Fruit fly (Drosophila melanogaster) whole organism, adult: ENCODE data around the gene scat.

Source experiments
- CG11617 ChIP-seq: fragments of 200-800 bp; sonication (Bioruptor generic); optimal IDR thresholded peaks from 2 replicates; lab custom pipeline; 2017; ENCODE audit warnings: mild to moderate bottlenecking, missing biosample characterization, missing genetic modification reagents, missing genetic modification characterization
- CG12768 ChIP-seq: fragments of 200-800 bp; sonication (Bioruptor generic); optimal IDR thresholded peaks from 2 replicates; lab custom pipeline; 2017; ENCODE audit warnings: missing biosample characterization, missing genetic modification characterization, mild to moderate bottlenecking, moderate library complexity, missing genetic modification reagents
- CG1620 ChIP-seq: fragments of 200-800 bp; sonication (Bioruptor generic); optimal IDR thresholded peaks from 2 replicates; lab custom pipeline; 2016; ENCODE audit warnings: missing biosample characterization, missing genetic modification characterization
- CG5204 ChIP-seq: fragments of 200-800 bp; sonication (Bioruptor generic); optimal IDR thresholded peaks from 2 replicates; lab custom pipeline; 2016; ENCODE audit warnings: missing biosample characterization, missing genetic modification characterization
- CG7101 ChIP-seq: fragments of 200-800 bp; sonication (Bioruptor generic); optimal IDR thresholded peaks from 2 replicates; lab custom pipeline; 2018; ENCODE audit warnings: missing biosample characterization, mild to moderate bottlenecking, missing genetic modification characterization, moderate library complexity
- Clk ChIP-seq: fragments of 200-800 bp; sonication (Bioruptor generic); optimal IDR thresholded peaks from 2 replicates; lab custom pipeline; 2017; ENCODE audit warnings: missing biosample characterization, missing genetic modification characterization
- Crg-1 ChIP-seq: fragments of 200-800 bp; sonication (Bioruptor generic); optimal IDR thresholded peaks from 2 replicates; lab custom pipeline; 2016; ENCODE audit warnings: missing biosample characterization, missing genetic modification characterization
- Hr96 ChIP-seq: fragments of 200-800 bp; sonication (Bioruptor generic); optimal IDR thresholded peaks from 2 replicates; lab custom pipeline; 2016; ENCODE audit warnings: missing biosample characterization, missing genetic modification characterization
- cic ChIP-seq: fragments of 200-800 bp; sonication (Bioruptor generic); optimal IDR thresholded peaks from 2 replicates; lab custom pipeline; 2017; ENCODE audit warnings: missing biosample characterization, mild to moderate bottlenecking, missing genetic modification characterization, moderate library complexity
- kay ChIP-seq: fragments of 200-800 bp; sonication (Bioruptor generic); peaks from one replicate; lab custom pipeline; 2016; ENCODE audit warnings: missing biosample characterization, missing genetic modification characterization, borderline replicate concordance
- ovo ChIP-seq: fragments of 200-800 bp; sonication (Bioruptor generic); optimal IDR thresholded peaks from 2 replicates; lab custom pipeline; 2016; ENCODE audit warnings: missing biosample characterization, missing genetic modification characterization
- pad ChIP-seq: fragments of 200-800 bp; sonication (Bioruptor generic); optimal IDR thresholded peaks from 3 replicates; lab custom pipeline; 2017; ENCODE audit warnings: missing biosample characterization, missing genetic modification characterization, mild to moderate bottlenecking, moderate library complexity, missing genetic modification reagents
- tj ChIP-seq: fragments of 200-800 bp; sonication (Bioruptor generic); optimal IDR thresholded peaks from 3 replicates; lab custom pipeline; 2017; ENCODE audit warnings: missing biosample characterization, mild to moderate bottlenecking, missing genetic modification characterization, moderate library complexity
- toe ChIP-seq: fragments of 200-800 bp; sonication (Bioruptor generic); optimal IDR thresholded peaks from 2 replicates; lab custom pipeline; 2016; ENCODE audit warnings: missing biosample characterization, missing genetic modification characterization

DNA sequence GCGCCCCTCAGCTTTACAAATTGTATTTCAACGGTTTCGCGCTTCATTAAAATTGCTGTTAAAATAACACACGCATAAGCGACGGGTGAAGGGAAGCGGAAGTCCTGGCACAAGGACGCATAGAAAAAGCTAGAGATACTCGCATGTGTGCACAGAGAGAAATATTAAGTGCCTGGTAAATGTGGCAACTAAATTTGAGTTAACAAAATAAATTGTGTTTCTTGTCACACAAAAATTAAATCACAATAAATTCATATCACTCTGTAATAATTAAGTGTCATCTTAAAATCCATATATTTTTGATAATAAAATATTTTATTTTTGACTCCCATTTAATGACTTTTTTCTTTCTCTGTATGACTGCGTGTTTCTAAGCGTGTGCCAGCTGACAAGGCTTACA, 31.1 kb upstream of the scat start:
- TF ChIP-seq toe (no peak), CG5204 (GFP tag; lab: Kevin White, UChicago) (no peak), cic (no peak), CG11617 (no peak), Clk (GFP tag; lab: Kevin White, UChicago) (no peak), ovo (GFP tag; lab: Kevin White, UChicago) (no peak), CG1620 (no peak), CG12768 (GFP tag; lab: Kevin White, UChicago) (no peak), tj (GFP tag; lab: Kevin White, UChicago) (no peak), kay (GFP tag; lab: Kevin White, UChicago) (no peak), pad (no peak), CG7101 (tag; lab: Kevin White, UChicago) (no peak), Hr96 (GFP tag; lab: Kevin White, UChicago) (no peak), Crg-1 (GFP tag; lab: Kevin White, UChicago) (no peak)
